Fruit fly (Drosophila melanogaster) whole organism, prepupa: ENCODE measurements around the gene CG44044.

Experiments used
- Blimp-1 ChIP-seq: fragments of 200-800 bp; sonication (Bioruptor generic); optimal IDR thresholded peaks from 3 replicates; lab custom pipeline; 2017; ENCODE audit warnings: missing biosample characterization, missing genetic modification characterization, mild to moderate bottlenecking, moderate library complexity, missing genetic modification reagents
- CG6854 ChIP-seq: fragments of 200-800 bp; sonication (Bioruptor generic); optimal IDR thresholded peaks from 2 replicates; lab custom pipeline; 2017; ENCODE audit warnings: missing biosample characterization, mild to moderate bottlenecking, missing genetic modification characterization
- CG8119 ChIP-seq: fragments of 200-800 bp; sonication (Bioruptor generic); IDR thresholded peaks from 3 replicates; pipeline ENCODE4 v1.3.6; 2022; ENCODE audit warnings: missing biosample characterization, missing genetic modification characterization
- Eip75B ChIP-seq: fragments of 200-800 bp; sonication (Bioruptor generic); optimal IDR thresholded peaks from 3 replicates; lab custom pipeline; 2016; ENCODE audit warnings: missing biosample characterization, missing genetic modification characterization
- Ets21C ChIP-seq: fragments of 200-800 bp; sonication (Bioruptor generic); optimal IDR thresholded peaks from 3 replicates; lab custom pipeline; 2016; ENCODE audit warnings: missing biosample characterization, missing genetic modification characterization
- Gug ChIP-seq: fragments of 200-800 bp; sonication (Bioruptor generic); IDR thresholded peaks from 2 replicates; pipeline ENCODE4 v1.3.6; 2022; ENCODE audit warnings: missing biosample characterization, missing genetic modification characterization
- Hr39 ChIP-seq: fragments of 200-800 bp; sonication (Bioruptor generic); optimal IDR thresholded peaks from 2 replicates; lab custom pipeline; 2016; ENCODE audit warnings: missing biosample characterization, missing genetic modification characterization
- Lpt ChIP-seq: fragments of 200-800 bp; sonication (Bioruptor generic); optimal IDR thresholded peaks from 3 replicates; lab custom pipeline; 2016; ENCODE audit warnings: missing biosample characterization, missing genetic modification characterization
- acj6 ChIP-seq: fragments of 200-800 bp; sonication (Bioruptor generic); optimal IDR thresholded peaks from 3 replicates; lab custom pipeline; 2016; ENCODE audit warnings: missing biosample characterization, missing genetic modification characterization
- cyc ChIP-seq: fragments of 200-800 bp; sonication (Bioruptor generic); optimal IDR thresholded peaks from 3 replicates; lab custom pipeline; 2016; ENCODE audit warnings: missing biosample characterization, missing genetic modification characterization
- esn ChIP-seq: fragments of 200-800 bp; sonication (Bioruptor generic); optimal IDR thresholded peaks from 2 replicates; lab custom pipeline; 2016; ENCODE audit warnings: missing biosample characterization, mild to moderate bottlenecking, missing genetic modification characterization, moderate library complexity
- fd85E ChIP-seq: fragments of 200-800 bp; sonication (Bioruptor generic); optimal IDR thresholded peaks from 3 replicates; lab custom pipeline; 2016; ENCODE audit warnings: missing biosample characterization, missing genetic modification characterization
- salr ChIP-seq, 2 experiments: fragments of 200-800 bp; sonication (Bioruptor generic); optimal IDR thresholded peaks; 3 replicates each; lab custom pipeline; 2016 to 2018; ENCODE audit warnings: missing biosample characterization in 2 of 2, missing genetic modification characterization in 2 of 2, mild to moderate bottlenecking in 1 of 2
- ss ChIP-seq, 2 experiments: fragments of 200-800 bp; sonication (Bioruptor generic); optimal IDR thresholded peaks; 2 replicates in 1 of 2; 3 replicates in 1 of 2; lab custom pipeline; 2017 to 2018; ENCODE audit warnings: mild to moderate bottlenecking in 2 of 2, missing biosample characterization in 2 of 2, missing genetic modification characterization in 2 of 2, moderate library complexity in 1 of 2

DNA sequence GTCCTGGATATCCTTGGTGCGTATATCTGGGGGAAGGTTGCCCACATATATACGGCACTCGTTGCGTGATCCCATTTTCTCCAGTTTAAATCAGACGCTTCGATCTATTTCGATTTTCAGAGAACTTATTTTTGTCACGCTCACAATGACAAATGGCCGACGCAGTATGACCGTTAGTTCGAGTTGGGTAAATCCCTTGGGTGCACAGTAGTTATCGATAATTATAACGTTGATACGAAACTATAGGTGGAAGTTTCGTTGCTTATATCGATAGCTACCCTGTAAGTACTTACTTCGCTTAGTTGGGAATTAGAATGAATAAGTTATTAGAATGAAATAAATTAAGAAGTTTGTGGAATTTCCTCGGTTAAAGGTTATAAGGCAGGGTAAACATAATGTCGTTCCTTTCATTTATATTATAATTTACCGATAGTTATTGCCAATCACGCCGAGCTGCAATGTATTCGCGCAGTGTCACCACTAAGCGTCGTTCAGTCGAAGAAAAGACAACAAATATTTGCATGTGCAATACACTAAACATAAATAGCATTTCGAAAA is 20.3 kb downstream of the CG44044 start, which contains the start of the genes SF2 and pad:
- peak; percentile 87 for TF ChIP-seq esn (GFP tag; lab: Kevin White, UChicago)
- TF ChIP-seq cyc, result peak; percentile 78
- TF ChIP-seq salr (GFP tag; optimal IDR thresholded peaks at IDR 0.05; lab: Kevin White, UChicago), result peak in 1 of 2 experiments; percentile 4
- TF ChIP-seq acj6 (GFP tag; lab: Kevin White, UChicago), result peak; percentile 77
- TF ChIP-seq CG8119 (GFP tag; lab: Robert Waterston, UW), result peak; percentile 48; the same call in 2 of the 3 replicates
- peak in 1 of 2 experiments; percentile 75 for TF ChIP-seq ss (GFP tag; optimal IDR thresholded peaks at IDR 0.05; lab: Kevin White, UChicago)
- peak; percentile 24 for TF ChIP-seq Lpt (GFP tag; lab: Kevin White, UChicago)
- no peak for TF ChIP-seq Blimp-1 (GFP tag; lab: Kevin White, UChicago)
- TF ChIP-seq Gug, result peak; percentile 23; the same call in 1 of the 2 replicates
- peak; percentile 48 for TF ChIP-seq CG6854 (GFP tag; lab: Kevin White, UChicago)
- peak; percentile 80 for TF ChIP-seq Ets21C (GFP tag; lab: Kevin White, UChicago)
- TF ChIP-seq Hr39 (GFP tag; lab: Kevin White, UChicago), result peak; percentile 85
- no peak for TF ChIP-seq fd85E (GFP tag; lab: Kevin White, UChicago)
- peak; percentile 82 for TF ChIP-seq Eip75B
